ENCODE assay signal across 8 worm cellular contexts in the genomic region with DNA sequence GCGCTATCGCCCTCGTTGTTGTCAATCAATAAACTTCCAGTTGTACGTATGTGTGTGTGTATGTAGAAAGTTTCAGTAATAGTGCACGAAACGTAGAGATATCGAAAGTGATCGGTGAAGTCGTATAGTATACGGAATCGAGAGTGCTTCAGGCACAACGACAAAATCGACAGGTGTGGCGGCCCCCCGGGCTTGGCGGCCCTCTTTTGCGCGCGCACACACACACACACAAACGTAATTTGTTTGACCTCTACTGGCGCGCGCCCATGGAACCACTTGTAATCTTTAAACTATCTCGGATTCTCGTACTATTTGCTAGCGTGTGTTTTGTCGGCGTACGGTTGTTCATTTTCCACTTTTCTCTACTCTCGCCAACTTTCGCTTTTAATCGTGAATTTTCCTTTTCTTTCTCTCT.
TF ChIP-seq lines count a peak whose summit lies in the region.

No protein-coding gene starts in this region.

TF ChIP-seq in whole organism, L1 larva, 84 proteins besides CTCF, POLR2A, EP300 and RAD21 (continues in another document):
- no peak for TF ChIP-seq ceh-90 (tag; optimal IDR thresholded peaks at IDR 0.05; lab: Kevin White, UChicago)
- TF ChIP-seq mef-2 (tag; optimal IDR thresholded peaks at IDR 0.05; lab: Kevin White, UChicago) = no peak
- TF ChIP-seq fos-1 (tag; optimal IDR thresholded peaks at IDR 0.05; lab: Kevin White, UChicago) = no peak
- TF ChIP-seq ceh-63 (GFP tag; optimal IDR thresholded peaks at IDR 0.05; lab: Kevin White, UChicago) = no peak
- peak; percentile 56 for TF ChIP-seq nhr-90 (tag; optimal IDR thresholded peaks at IDR 0.05; lab: Kevin White, UChicago; ENCODE audit: poor library complexity)
- no peak for TF ChIP-seq F16B12.6 (tag; optimal IDR thresholded peaks at IDR 0.05; lab: Kevin White, UChicago)
- no peak for TF ChIP-seq ces-1 (GFP tag; optimal IDR thresholded peaks at IDR 0.05; lab: Kevin White, UChicago)
- no peak for TF ChIP-seq pqm-1 (tag; optimal IDR thresholded peaks at IDR 0.05; lab: Kevin White, UChicago)
- TF ChIP-seq vab-15 (tag; optimal IDR thresholded peaks at IDR 0.05; lab: Kevin White, UChicago) = no peak
- no peak for TF ChIP-seq mep-1 (tag; optimal IDR thresholded peaks at IDR 0.05; lab: Kevin White, UChicago)
- no peak for TF ChIP-seq mab-9 (GFP tag; IDR thresholded peaks at IDR 0.05; lab: Robert Waterston, UW)

TF ChIP-seq in whole organism, L2 larva, 48 proteins besides CTCF, POLR2A, EP300 and RAD21 (continues in another document):
- TF ChIP-seq ceh-16 (tag; optimal IDR thresholded peaks at IDR 0.05; lab: Kevin White, UChicago) (peak; percentile 82), F13H6.1 (tag; optimal IDR thresholded peaks at IDR 0.05; lab: Kevin White, UChicago) (peak; percentile 93), elt-1 (tag; optimal IDR thresholded peaks at IDR 0.05; lab: Kevin White, UChicago) (no peak), sma-3 (GFP tag; optimal IDR thresholded peaks at IDR 0.05; lab: Kevin White, UChicago) (peak; percentile 65), egl-27 (tag; optimal IDR thresholded peaks at IDR 0.05; lab: Kevin White, UChicago) (peak; percentile 18), unc-62 (GFP tag; optimal IDR thresholded peaks at IDR 0.05; lab: Kevin White, UChicago) (no peak), nhr-6 (tag; optimal IDR thresholded peaks at IDR 0.05; lab: Kevin White, UChicago) (peak; percentile 37), nhr-25 (tag; optimal IDR thresholded peaks at IDR 0.05; lab: Kevin White, UChicago) (peak; percentile 88), ceh-82 (tag; optimal IDR thresholded peaks at IDR 0.05; lab: Kevin White, UChicago) (no peak), snpc-4 (tag; optimal IDR thresholded peaks at IDR 0.05; lab: Kevin White, UChicago) (peak; percentile 23)

TF ChIP-seq in whole organism, L3 larva, 47 proteins besides CTCF, POLR2A, EP300 and RAD21 (continues in another document):
- TF ChIP-seq daf-12 (tag; optimal IDR thresholded peaks at IDR 0.05; lab: Kevin White, UChicago) = no peak
- no peak for TF ChIP-seq fkh-10 (GFP tag; optimal IDR thresholded peaks at IDR 0.05; lab: Kevin White, UChicago)
- TF ChIP-seq ceh-9 (tag; optimal IDR thresholded peaks at IDR 0.05; lab: Kevin White, UChicago) = no peak
- no peak for TF ChIP-seq ama-1 (optimal IDR thresholded peaks at IDR 0.05; lab: Kevin White, UChicago)
- no peak for TF ChIP-seq fkh-2 (tag; optimal IDR thresholded peaks at IDR 0.05; lab: Kevin White, UChicago)
- TF ChIP-seq mml-1 (tag; optimal IDR thresholded peaks at IDR 0.05; lab: Kevin White, UChicago) = no peak
- TF ChIP-seq eor-1 (tag; optimal IDR thresholded peaks at IDR 0.05; lab: Kevin White, UChicago) = no peak
- TF ChIP-seq nhr-237 (tag; optimal IDR thresholded peaks at IDR 0.05; lab: Kevin White, UChicago) = no peak
- no peak for TF ChIP-seq skn-1 (tag; optimal IDR thresholded peaks at IDR 0.05; lab: Kevin White, UChicago)
- no peak for TF ChIP-seq egl-27 (tag; optimal IDR thresholded peaks at IDR 0.05; lab: Kevin White, UChicago)
- no peak for TF ChIP-seq ZK546.5 (tag; optimal IDR thresholded peaks at IDR 0.05; lab: Kevin White, UChicago)
- TF ChIP-seq ztf-11 (tag; optimal IDR thresholded peaks at IDR 0.05; lab: Kevin White, UChicago) = no peak

TF ChIP-seq in whole organism, L4 larva, 104 proteins besides CTCF, POLR2A, EP300 and RAD21 (continues in another document):
- peak; percentile 39 for TF ChIP-seq mes-2 (tag; optimal IDR thresholded peaks at IDR 0.05; lab: Kevin White, UChicago; ENCODE audit: poor library complexity, severe bottlenecking)
- no peak for TF ChIP-seq aly-2 (tag; optimal IDR thresholded peaks at IDR 0.05; lab: Kevin White, UChicago)
- TF ChIP-seq nhr-237 (tag; optimal IDR thresholded peaks at IDR 0.05; lab: Kevin White, UChicago) = no peak
- no peak for TF ChIP-seq Y48G9A.11 (GFP tag; IDR thresholded peaks at IDR 0.05; lab: Robert Waterston, UW)
- no peak for TF ChIP-seq lin-13 (GFP tag; optimal IDR thresholded peaks at IDR 0.05; lab: Kevin White, UChicago)
- TF ChIP-seq ceh-28 (tag; optimal IDR thresholded peaks at IDR 0.05; lab: Kevin White, UChicago) = no peak
- TF ChIP-seq duxl-1 (tag; optimal IDR thresholded peaks at IDR 0.05; lab: Kevin White, UChicago; ENCODE audit: poor library complexity) = no peak
- TF ChIP-seq egl-27 (tag; optimal IDR thresholded peaks at IDR 0.05; lab: Kevin White, UChicago) = no peak
- TF ChIP-seq lin-38 (GFP tag; IDR thresholded peaks at IDR 0.05; lab: Robert Waterston, UW) = no peak
- TF ChIP-seq vab-7 (GFP tag; IDR thresholded peaks at IDR 0.05; lab: Robert Waterston, UW) = no peak
- no peak for TF ChIP-seq F37D6.2 (tag; optimal IDR thresholded peaks at IDR 0.05; lab: Kevin White, UChicago)
- peak; percentile 55 for TF ChIP-seq nhr-28 (tag; optimal IDR thresholded peaks at IDR 0.05; lab: Kevin White, UChicago)

TF ChIP-seq in whole organism, late embryonic, 69 proteins besides CTCF, POLR2A, EP300 and RAD21:
- TF ChIP-seq tbx-2 (tag; optimal IDR thresholded peaks at IDR 0.05; lab: Kevin White, UChicago) (peak; percentile 58), ceh-31 (tag; optimal IDR thresholded peaks at IDR 0.05; lab: Kevin White, UChicago) (peak; percentile 58), ceh-2 (tag; optimal IDR thresholded peaks at IDR 0.05; lab: Kevin White, UChicago) (peak; percentile 10), ref-2 (tag; optimal IDR thresholded peaks at IDR 0.05; lab: Kevin White, UChicago) (peak; percentile 54), ets-4 (tag; optimal IDR thresholded peaks at IDR 0.05; lab: Kevin White, UChicago) (peak; percentile 11), ceh-18 (tag; optimal IDR thresholded peaks at IDR 0.05; lab: Kevin White, UChicago) (peak; percentile 74), F13H6.1 (tag; optimal IDR thresholded peaks at IDR 0.05; lab: Kevin White, UChicago) (peak; percentile 13), nfya-1 (tag; optimal IDR thresholded peaks at IDR 0.05; lab: Kevin White, UChicago) (peak; percentile 8), pat-9 (tag; optimal IDR thresholded peaks at IDR 0.05; lab: Kevin White, UChicago) (no peak), madf-2 (tag; optimal IDR thresholded peaks at IDR 0.05; lab: Kevin White, UChicago) (no peak)

TF ChIP-seq in whole organism, midembryonic, 9 proteins besides CTCF, POLR2A, EP300 and RAD21:
- TF ChIP-seq T22C8.4 (GFP tag; IDR thresholded peaks at IDR 0.05; lab: Robert Waterston, UW) (0 out of 2 replicates have a peak, but pooled peaks have one; percentile 40), ztf-23 (GFP tag; IDR thresholded peaks at IDR 0.05; lab: Robert Waterston, UW) (0 out of 2 replicates have a peak, but pooled peaks have one; percentile 49), med-1 (GFP tag; optimal IDR thresholded peaks at IDR 0.05; lab: Kevin White, UChicago; ENCODE audit: insufficient read depth) (no peak), cog-1 (tag; optimal IDR thresholded peaks at IDR 0.05; lab: Kevin White, UChicago) (peak; percentile 56), ref-1 (GFP tag; conservative IDR thresholded peaks at IDR 0.05; lab: Robert Waterston, UW) (no peak), klf-2 (GFP tag; conservative IDR thresholded peaks at IDR 0.05; lab: Robert Waterston, UW) (no peak), ztf-29 (GFP tag; IDR thresholded peaks at IDR 0.05; lab: Robert Waterston, UW) (no peak), tab-1 (GFP tag; IDR thresholded peaks at IDR 0.05; lab: Robert Waterston, UW) (no peak), flt-1 (GFP tag; IDR thresholded peaks at IDR 0.05; lab: Robert Waterston, UW) (no peak)

TF ChIP-seq in whole organism, mixed stage, embryonic, 35 proteins besides CTCF, POLR2A, EP300 and RAD21 (continues in another document):
- TF ChIP-seq hlh-1 (tag; optimal IDR thresholded peaks at IDR 0.05; lab: Kevin White, UChicago) (peak; percentile 17), blmp-1 (tag; optimal IDR thresholded peaks at IDR 0.05; lab: Kevin White, UChicago) (peak; percentile 68), unc-62 (GFP tag; optimal IDR thresholded peaks at IDR 0.05; lab: Kevin White, UChicago) (peak; percentile 12), drap-1 (GFP tag; optimal IDR thresholded peaks at IDR 0.05; lab: Kevin White, UChicago) (peak; percentile 18), sptf-1 (tag; optimal IDR thresholded peaks at IDR 0.05; lab: Kevin White, UChicago) (no peak), mep-1 (tag; optimal IDR thresholded peaks at IDR 0.05; lab: Kevin White, UChicago) (no peak), unc-120 (tag; optimal IDR thresholded peaks at IDR 0.05; lab: Kevin White, UChicago; ENCODE audit: poor library complexity, severe bottlenecking) (peak; percentile 60), pha-4 (tag; optimal IDR thresholded peaks at IDR 0.05; lab: Kevin White, UChicago) (peak; percentile 19), ceh-43 (GFP tag; optimal IDR thresholded peaks at IDR 0.05; lab: Kevin White, UChicago) (no peak), snpc-4 (tag; optimal IDR thresholded peaks at IDR 0.05; lab: Kevin White, UChicago) (no peak), bed-3 (GFP tag; optimal IDR thresholded peaks at IDR 0.05; lab: Kevin White, UChicago) (no peak), tbx-8 (GFP tag; optimal IDR thresholded peaks at IDR 0.05; lab: Kevin White, UChicago) (no peak), elt-3 (tag; optimal IDR thresholded peaks at IDR 0.05; lab: Kevin White, UChicago) (peak; percentile 20), cnd-1 (tag; optimal IDR thresholded peaks at IDR 0.05; lab: Kevin White, UChicago) (no peak), nhr-237 (tag; optimal IDR thresholded peaks at IDR 0.05; lab: Kevin White, UChicago) (peak; percentile 56)

TF ChIP-seq in whole organism, young adult, 124 proteins besides CTCF, POLR2A, EP300 and RAD21 (continues in another document):
- TF ChIP-seq ztf-22 (GFP tag; optimal IDR thresholded peaks at IDR 0.05; lab: Kevin White, UChicago) = peak; percentile 9
- TF ChIP-seq nfyb-1 (GFP tag; IDR thresholded peaks at IDR 0.05; lab: Robert Waterston, UW) = no peak
- TF ChIP-seq efl-1 (GFP tag; optimal IDR thresholded peaks at IDR 0.05; lab: Kevin White, UChicago) = peak; percentile 33
- no peak for TF ChIP-seq Y53F4B.3 (GFP tag; IDR thresholded peaks at IDR 0.05; lab: Robert Waterston, UW)
- no peak for TF ChIP-seq F52B5.7 (tag; optimal IDR thresholded peaks at IDR 0.05; lab: Kevin White, UChicago)
- no peak for TF ChIP-seq athp-1 (tag; optimal IDR thresholded peaks at IDR 0.05; lab: Kevin White, UChicago)
- TF ChIP-seq pbrm-1 (GFP tag; IDR thresholded peaks at IDR 0.05; lab: Robert Waterston, UW) = 0 out of 2 replicates have a peak, but pooled peaks have one; percentile 21
- TF ChIP-seq Y53G8AR.9 (GFP tag; conservative IDR thresholded peaks at IDR 0.05; lab: Robert Waterston, UW) = no peak
- no peak for TF ChIP-seq him-1 (tag; optimal IDR thresholded peaks at IDR 0.05; lab: Kevin White, UChicago)
- no peak for TF ChIP-seq C17E4.6 (GFP tag; IDR thresholded peaks at IDR 0.05; lab: Robert Waterston, UW)
- no peak for TF ChIP-seq ccch-3 (GFP tag; optimal IDR thresholded peaks at IDR 0.05; lab: Kevin White, UChicago)
- no peak for TF ChIP-seq tbx-9 (tag; optimal IDR thresholded peaks at IDR 0.05; lab: Kevin White, UChicago; ENCODE audit: borderline replicate concordance)
- no peak for TF ChIP-seq nhr-90 (tag; optimal IDR thresholded peaks at IDR 0.05; lab: Kevin White, UChicago)
- no peak for TF ChIP-seq ceh-40 (GFP tag; IDR thresholded peaks at IDR 0.05; lab: Robert Waterston, UW)
- TF ChIP-seq nhr-80 (tag; optimal IDR thresholded peaks at IDR 0.05; lab: Kevin White, UChicago) = peak; percentile 35
- no peak for TF ChIP-seq aptf-3 (GFP tag; IDR thresholded peaks at IDR 0.05; lab: Robert Waterston, UW)
- TF ChIP-seq B0035.1 (tag; optimal IDR thresholded peaks at IDR 0.05; lab: Kevin White, UChicago) = no peak
